Worm (Caenorhabditis elegans): Measurements from ENCODE around the gene R08C7.5.

Gene R08C7.5

ce11 chrIV:4403870-4404269 is 26.2 kb upstream of the R08C7.5 start:
- TF ChIP-seq nhr-129 (tag; optimal IDR thresholded peaks at IDR 0.05) (peak; percentile 16), nhr-77 (tag; optimal IDR thresholded peaks at IDR 0.05) (no peak), nhr-25 (tag; optimal IDR thresholded peaks at IDR 0.05) (no peak), mbf-1 (tag; optimal IDR thresholded peaks at IDR 0.05) (no peak), C34F6.9 (tag; optimal IDR thresholded peaks at IDR 0.05) (peak; percentile 36), elt-1 (tag; optimal IDR thresholded peaks at IDR 0.05) (no peak), unc-39 (tag; optimal IDR thresholded peaks at IDR 0.05) (no peak)

- TF ChIP-seq F13H6.1 (tag; optimal IDR thresholded peaks at IDR 0.05) (peak; percentile 13), ztf-1 (GFP tag; conservative IDR thresholded peaks at IDR 0.05) (0 out of 2 replicates have a peak, but pooled peaks have one; percentile 67), crh-2 (tag; optimal IDR thresholded peaks at IDR 0.05) (peak; percentile 55), ceh-82 (tag; optimal IDR thresholded peaks at IDR 0.05) (no peak), aly-2 (tag; optimal IDR thresholded peaks at IDR 0.05) (no peak), unc-62 (GFP tag; optimal IDR thresholded peaks at IDR 0.05) (no peak), gmeb-1 (tag; optimal IDR thresholded peaks at IDR 0.05) (peak; percentile 17), ztf-4 (tag; optimal IDR thresholded peaks at IDR 0.05) (peak; percentile 3), nhr-21 (tag; optimal IDR thresholded peaks at IDR 0.05) (peak; percentile 29), ZK546.5 (tag; optimal IDR thresholded peaks at IDR 0.05) (no peak), ceh-16 (tag; optimal IDR thresholded peaks at IDR 0.05) (no peak), Y55F3AM.14 (GFP tag; optimal IDR thresholded peaks at IDR 0.05) (no peak), lin-39 (tag; optimal IDR thresholded peaks at IDR 0.05) (no peak), fos-1 (tag; optimal IDR thresholded peaks at IDR 0.05) (peak; percentile 48), elt-3 (tag; optimal IDR thresholded peaks at IDR 0.05) (no peak), lsy-2 (tag; optimal IDR thresholded peaks at IDR 0.05) (peak in 1 of 2 experiments; percentile 8), sma-9 (GFP tag; optimal IDR thresholded peaks at IDR 0.05) (peak; percentile 52), sma-9 (tag; optimal IDR thresholded peaks at IDR 0.05) (no peak), nhr-129 (tag; optimal IDR thresholded peaks at IDR 0.05) (peak; percentile 74), mbf-1 (tag; optimal IDR thresholded peaks at IDR 0.05) (no peak)
Observed at ce11 chrIV:4405126-4405525, 24.9 kb upstream of the R08C7.5 start, which contains the start of gene Y24D9A.7. Gene Y24D9A.7, minus strand, starts transcription at chrIV:4405171.

- peak; percentile 46 for TF ChIP-seq ztf-4 (tag; optimal IDR thresholded peaks at IDR 0.05)
- TF ChIP-seq lin-11 (tag; optimal IDR thresholded peaks at IDR 0.05) = peak; percentile 67
- no peak for TF ChIP-seq mbf-1 (tag; optimal IDR thresholded peaks at IDR 0.05)
- no peak for TF ChIP-seq ama-1 (optimal IDR thresholded peaks at IDR 0.05)
- TF ChIP-seq ztf-11 (tag; optimal IDR thresholded peaks at IDR 0.05) = no peak
- TF ChIP-seq nhr-77 (tag; optimal IDR thresholded peaks at IDR 0.05) = no peak
- peak; percentile 21 for TF ChIP-seq crh-2 (tag; optimal IDR thresholded peaks at IDR 0.05)
- TF ChIP-seq peb-1 (tag; optimal IDR thresholded peaks at IDR 0.05) = no peak
- no peak for TF ChIP-seq sem-4 (tag; optimal IDR thresholded peaks at IDR 0.05)
- no peak for TF ChIP-seq skn-1 (tag; optimal IDR thresholded peaks at IDR 0.05)
- peak; percentile 63 for TF ChIP-seq sma-9 (GFP tag; optimal IDR thresholded peaks at IDR 0.05)
- TF ChIP-seq sma-9 (tag; optimal IDR thresholded peaks at IDR 0.05) = no peak
- peak; percentile 57 for TF ChIP-seq nhr-25 (tag; optimal IDR thresholded peaks at IDR 0.05)
- TF ChIP-seq lin-13 (GFP tag; optimal IDR thresholded peaks at IDR 0.05) = peak; percentile 80
- peak; percentile 56 for TF ChIP-seq Y55F3AM.14 (GFP tag; optimal IDR thresholded peaks at IDR 0.05)
- peak; percentile 89 for TF ChIP-seq unc-55 (GFP tag; optimal IDR thresholded peaks at IDR 0.05)
- no peak for TF ChIP-seq alr-1 (tag; optimal IDR thresholded peaks at IDR 0.05)
- no peak for TF ChIP-seq ztf-1 (GFP tag; conservative IDR thresholded peaks at IDR 0.05)
- no peak for TF ChIP-seq nhr-237 (tag; optimal IDR thresholded peaks at IDR 0.05)
- TF ChIP-seq nhr-21 (tag; optimal IDR thresholded peaks at IDR 0.05) = peak; percentile 30
- TF ChIP-seq nhr-23 (tag; optimal IDR thresholded peaks at IDR 0.05) = no peak
- no peak for TF ChIP-seq elt-3 (tag; optimal IDR thresholded peaks at IDR 0.05)
- no peak for TF ChIP-seq nhr-10 (tag; optimal IDR thresholded peaks at IDR 0.05)
- peak; percentile 76 for TF ChIP-seq fos-1 (tag; optimal IDR thresholded peaks at IDR 0.05)
- no peak for TF ChIP-seq ceh-82 (tag; optimal IDR thresholded peaks at IDR 0.05)
- TF ChIP-seq elt-1 (tag; optimal IDR thresholded peaks at IDR 0.05) = no peak
- TF ChIP-seq ceh-16 (tag; optimal IDR thresholded peaks at IDR 0.05) = peak; percentile 19
- TF ChIP-seq unc-62 (GFP tag; optimal IDR thresholded peaks at IDR 0.05) = no peak
- TF ChIP-seq aly-2 (tag; optimal IDR thresholded peaks at IDR 0.05) = no peak
- peak; percentile 38 for TF ChIP-seq nhr-6 (tag; optimal IDR thresholded peaks at IDR 0.05)
- no peak for TF ChIP-seq nhr-11 (tag; optimal IDR thresholded peaks at IDR 0.05)
- no peak for TF ChIP-seq dmd-4 (tag; optimal IDR thresholded peaks at IDR 0.05)
- peak; percentile 60 for TF ChIP-seq F13H6.1 (tag; optimal IDR thresholded peaks at IDR 0.05)
- no peak for TF ChIP-seq egl-27 (tag; optimal IDR thresholded peaks at IDR 0.05)
- TF ChIP-seq nhr-12 (tag; optimal IDR thresholded peaks at IDR 0.05) = no peak
- TF ChIP-seq lsy-2 (tag; optimal IDR thresholded peaks at IDR 0.05) = peak; percentile 31 to 75
- peak; percentile 19 for TF ChIP-seq gmeb-1 (tag; optimal IDR thresholded peaks at IDR 0.05)
- TF ChIP-seq zag-1 (tag; optimal IDR thresholded peaks at IDR 0.05) = peak; percentile 25
- no peak for TF ChIP-seq ZK546.5 (tag; optimal IDR thresholded peaks at IDR 0.05)
- TF ChIP-seq sma-3 (GFP tag; optimal IDR thresholded peaks at IDR 0.05) = peak; percentile 63
- peak; percentile 76 for TF ChIP-seq C34F6.9 (tag; optimal IDR thresholded peaks at IDR 0.05)
- peak; percentile 36 for TF ChIP-seq blmp-1 (tag; optimal IDR thresholded peaks at IDR 0.05; ENCODE audit: insufficient read depth)
- TF ChIP-seq lin-39 (tag; optimal IDR thresholded peaks at IDR 0.05) = peak; percentile 25
- no peak for TF ChIP-seq mdl-1 (tag; optimal IDR thresholded peaks at IDR 0.05)
- peak; percentile 10 for TF ChIP-seq mab-5 (tag; optimal IDR thresholded peaks at IDR 0.05)
Observed at ce11 chrIV:4406054-4406539, 23.9 kb upstream of the R08C7.5 start.
